Fruit fly (Drosophila melanogaster) whole organism, pupa: Measurements from ENCODE around the gene Ufd4.

ENCODE experiments used
- CG10348 ChIP-seq: fragments of 200-800 bp; sonication (Bioruptor generic); IDR thresholded peaks from 2 replicates; pipeline ENCODE4 v1.3.6; 2022; ENCODE audit warnings: missing biosample characterization, missing genetic modification characterization
- CG12605 ChIP-seq: fragments of 200-800 bp; sonication (Bioruptor generic); IDR thresholded peaks from 2 replicates; pipeline ENCODE4 v1.3.6; 2022; ENCODE audit warnings: missing biosample characterization, missing genetic modification characterization
- CG13204 ChIP-seq: fragments of 200-800 bp; sonication (Bioruptor generic); optimal IDR thresholded peaks from 2 replicates; lab custom pipeline; 2018; ENCODE audit warnings: missing biosample characterization, mild to moderate bottlenecking, missing genetic modification characterization, moderate library complexity
- CG14655 ChIP-seq: fragments of 200-800 bp; sonication (Bioruptor generic); optimal IDR thresholded peaks from 3 replicates; lab custom pipeline; 2017; ENCODE audit warnings: mild to moderate bottlenecking, missing biosample characterization, missing genetic modification reagents, missing genetic modification characterization
- CG15710 ChIP-seq: fragments of 200-800 bp; sonication (Bioruptor generic); optimal IDR thresholded peaks from 2 replicates; lab custom pipeline; 2018; ENCODE audit warnings: missing biosample characterization, mild to moderate bottlenecking, missing genetic modification characterization, moderate library complexity
- CG17806 ChIP-seq: fragments of 200-800 bp; sonication (Bioruptor generic); optimal IDR thresholded peaks from 2 replicates; lab custom pipeline; 2018; ENCODE audit warnings: missing biosample characterization, mild to moderate bottlenecking, missing genetic modification characterization, moderate library complexity
- CG32121 ChIP-seq: fragments of 200-800 bp; sonication (Bioruptor generic); IDR thresholded peaks from 2 replicates; pipeline ENCODE4 v1.3.6; 2022; ENCODE audit warnings: missing biosample characterization, missing genetic modification characterization
- CG34367 ChIP-seq: fragments of 200-800 bp; sonication (Bioruptor generic); optimal IDR thresholded peaks from 2 replicates; lab custom pipeline; 2018; ENCODE audit warnings: missing biosample characterization, mild to moderate bottlenecking, missing genetic modification characterization
- CG4496 ChIP-seq: fragments of 200-800 bp; sonication (Bioruptor generic); IDR thresholded peaks from 3 replicates; pipeline ENCODE4 v1.3.6; 2022; ENCODE audit warnings: missing biosample characterization, missing genetic modification characterization
- CG8159 ChIP-seq: fragments of 200-800 bp; sonication (Bioruptor generic); optimal IDR thresholded peaks from 3 replicates; lab custom pipeline; 2018; ENCODE audit warnings: missing biosample characterization, mild to moderate bottlenecking, missing genetic modification characterization, moderate library complexity
- CG8301 ChIP-seq: fragments of 200-800 bp; sonication (Bioruptor generic); optimal IDR thresholded peaks from 2 replicates; lab custom pipeline; 2018; ENCODE audit warnings: missing biosample characterization, mild to moderate bottlenecking, missing genetic modification characterization
- CG9948 ChIP-seq: fragments of 200-800 bp; sonication (Bioruptor generic); optimal IDR thresholded peaks from 2 replicates; lab custom pipeline; 2018; ENCODE audit warnings: missing biosample characterization, mild to moderate bottlenecking, missing genetic modification characterization, moderate library complexity
- D1 ChIP-seq: fragments of 200-800 bp; sonication (Bioruptor generic); optimal IDR thresholded peaks from 2 replicates; lab custom pipeline; 2018; ENCODE audit warnings: missing biosample characterization, mild to moderate bottlenecking, missing genetic modification characterization, moderate library complexity
- EcR ChIP-seq: fragments of 200-800 bp; sonication (Bioruptor generic); optimal IDR thresholded peaks from 3 replicates; lab custom pipeline; 2019; ENCODE audit warnings: missing biosample characterization, missing genetic modification characterization, mild to moderate bottlenecking, moderate library complexity, missing genetic modification reagents
- Ets98B ChIP-seq: fragments of 200-800 bp; sonication (Bioruptor generic); IDR thresholded peaks from 2 replicates; pipeline ENCODE4 v1.3.6; 2022; ENCODE audit warnings: missing biosample characterization, missing genetic modification characterization
- Pif1A ChIP-seq: fragments of 200-800 bp; sonication (Bioruptor generic); optimal IDR thresholded peaks from 3 replicates; lab custom pipeline; 2016; ENCODE audit warnings: missing biosample characterization, missing genetic modification characterization
- Pif1B ChIP-seq: fragments of 200-800 bp; sonication (Bioruptor generic); optimal IDR thresholded peaks from 3 replicates; lab custom pipeline; 2016; ENCODE audit warnings: missing biosample characterization, missing genetic modification characterization
- Snoo ChIP-seq: fragments of 200-800 bp; sonication (Bioruptor generic); optimal IDR thresholded peaks from 3 replicates; lab custom pipeline; 2017; ENCODE audit warnings: missing biosample characterization, mild to moderate bottlenecking, missing genetic modification characterization, inconsistent platforms
- fd96Ca ChIP-seq: fragments of 200-800 bp; sonication (Bioruptor generic); IDR thresholded peaks from 3 replicates; pipeline ENCODE4 v1.3.6; 2022; ENCODE audit warnings: missing biosample characterization, missing genetic modification characterization
- gl ChIP-seq: fragments of 200-800 bp; sonication (Bioruptor generic); optimal IDR thresholded peaks from 2 replicates; lab custom pipeline; 2018; ENCODE audit warnings: missing biosample characterization, mild to moderate bottlenecking, missing genetic modification characterization
- rn ChIP-seq: fragments of 200-800 bp; sonication (Bioruptor generic); IDR thresholded peaks from 2 replicates; pipeline ENCODE4 v1.3.6; 2022; ENCODE audit warnings: missing biosample characterization, missing genetic modification characterization

Ufd4 gene

dm6 chr2L:10321036-10321583, 28.9 kb upstream of the Ufd4 start:
- no peak for TF ChIP-seq D1 (tag; lab: Kevin White, UChicago)
- TF ChIP-seq CG4496: no peak
- TF ChIP-seq Snoo (tag; lab: Kevin White, UChicago): no peak
- no peak for TF ChIP-seq CG13204 (GFP tag; lab: Kevin White, UChicago)
- TF ChIP-seq rn (GFP tag; lab: Robert Waterston, UW): no peak
- TF ChIP-seq CG10348 (GFP tag; lab: Robert Waterston, UW): no peak
- TF ChIP-seq CG14655 (GFP tag; lab: Kevin White, UChicago): no peak
- TF ChIP-seq CG8301 (tag; lab: Kevin White, UChicago): no peak
- no peak for TF ChIP-seq CG17806 (tag; lab: Kevin White, UChicago)
- no peak for TF ChIP-seq CG32121 (GFP tag; lab: Robert Waterston, UW)
- TF ChIP-seq Ets98B (GFP tag; lab: Robert Waterston, UW): no peak
- no peak for TF ChIP-seq CG9948 (tag; lab: Kevin White, UChicago)
- no peak for TF ChIP-seq gl (tag; lab: Kevin White, UChicago)
- TF ChIP-seq CG15710: no peak
- TF ChIP-seq CG34367 (tag; lab: Kevin White, UChicago): no peak
- no peak for TF ChIP-seq CG12605
- no peak for TF ChIP-seq Pif1A (GFP tag; lab: Kevin White, UChicago)

dm6 chr2L:10320174-10320775, 28.1 kb upstream of the Ufd4 start:
- TF ChIP-seq CG12605 (no peak), CG8301 (tag; lab: Kevin White, UChicago) (no peak), CG14655 (GFP tag; lab: Kevin White, UChicago) (no peak), CG17806 (tag; lab: Kevin White, UChicago) (no peak), Pif1A (GFP tag; lab: Kevin White, UChicago) (no peak), Ets98B (GFP tag; lab: Robert Waterston, UW) (no peak), CG8159 (no peak), CG10348 (GFP tag; lab: Robert Waterston, UW) (no peak), CG32121 (GFP tag; lab: Robert Waterston, UW) (no peak), EcR (no peak), Pif1B (no peak), rn (GFP tag; lab: Robert Waterston, UW) (no peak)

dm6 chr2L:10315888-10316287, 23.7 kb upstream of the Ufd4 start:
- no peak for TF ChIP-seq CG8159
- no peak for TF ChIP-seq fd96Ca (GFP tag; lab: Robert Waterston, UW)
- no peak for TF ChIP-seq CG9948 (tag; lab: Kevin White, UChicago)
- TF ChIP-seq CG14655 (GFP tag; lab: Kevin White, UChicago): no peak
- TF ChIP-seq rn (GFP tag; lab: Robert Waterston, UW): no peak
- TF ChIP-seq Snoo (tag; lab: Kevin White, UChicago): no peak
- no peak for TF ChIP-seq Pif1B
- no peak for TF ChIP-seq CG12605
- no peak for TF ChIP-seq CG32121 (GFP tag; lab: Robert Waterston, UW)
- TF ChIP-seq CG13204 (GFP tag; lab: Kevin White, UChicago): no peak
- TF ChIP-seq Ets98B (GFP tag; lab: Robert Waterston, UW): no peak
- no peak for TF ChIP-seq CG4496
- no peak for TF ChIP-seq gl (tag; lab: Kevin White, UChicago)

dm6 chr2L:10314327-10315210, 22.4 kb upstream of the Ufd4 start, which contains the start of the genes Usp14 and CG4972:
Gene Usp14, minus strand, starts transcription at chr2L:10314396.
Gene CG4972, plus strand, starts transcription at chr2L:10314792.
- no peak for TF ChIP-seq CG9948 (tag; lab: Kevin White, UChicago)
- peak; percentile 27 for TF ChIP-seq EcR
- no peak for TF ChIP-seq CG14655 (GFP tag; lab: Kevin White, UChicago)
- no peak for TF ChIP-seq Pif1A (GFP tag; lab: Kevin White, UChicago)
- TF ChIP-seq CG15710: peak; percentile 24

- TF ChIP-seq rn (GFP tag; lab: Robert Waterston, UW): no peak
- TF ChIP-seq Snoo (tag; lab: Kevin White, UChicago): no peak
- no peak for TF ChIP-seq fd96Ca (GFP tag; lab: Robert Waterston, UW)
- no peak for TF ChIP-seq CG8159
These were observed 19.7 kb upstream of the Ufd4 start for dm6 chr2L:10311822-10312221.
